Fruit fly (Drosophila melanogaster): Measurements from ENCODE around the gene CG42752.
A peak's percentile ranks its signal among the peaks of the same experiment; 100 is the strongest.

Gene CG42752

DNA sequence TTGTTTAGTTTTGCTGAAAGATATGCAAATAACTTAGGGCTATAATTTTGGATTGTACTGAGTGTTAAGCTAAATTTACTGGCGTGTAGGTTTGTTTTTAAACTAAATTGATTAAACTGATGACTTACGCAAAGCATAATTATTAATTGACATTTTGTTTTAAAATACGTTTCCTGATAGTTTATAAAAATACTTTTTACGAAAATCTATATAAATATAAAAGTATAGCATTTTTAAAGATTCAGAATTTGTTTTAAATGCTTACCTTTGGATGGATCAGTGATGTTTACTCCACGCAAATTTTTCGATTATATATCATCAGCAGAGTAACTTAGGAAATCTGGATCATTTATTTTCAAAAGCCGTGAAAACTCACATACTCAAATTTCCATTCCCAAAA lies at the start of gene CG42752, which contains the start of gene CG15167:
TSS of gene CG42752 (minus strand) at position 101 of the 400 bp plus-strand sequence.
TSS of gene CG15167 (plus strand) at position 349 of the 400 bp plus-strand sequence.
- TF ChIP-seq Mnt (GFP tag; optimal IDR thresholded peaks at IDR 0.05) (no peak), CG12768 (GFP tag; optimal IDR thresholded peaks at IDR 0.05) (no peak), cic (GFP tag; optimal IDR thresholded peaks at IDR 0.05) (no peak), CG1620 (GFP tag; optimal IDR thresholded peaks at IDR 0.05) (no peak), pad (GFP tag; optimal IDR thresholded peaks at IDR 0.05) (no peak), CG7101 (tag; optimal IDR thresholded peaks at IDR 0.05) (no peak), Hr96 (GFP tag; optimal IDR thresholded peaks at IDR 0.05) (no peak), cnc (optimal IDR thresholded peaks at IDR 0.05) (no peak), CG11617 (GFP tag; optimal IDR thresholded peaks at IDR 0.05) (no peak)

DNA sequence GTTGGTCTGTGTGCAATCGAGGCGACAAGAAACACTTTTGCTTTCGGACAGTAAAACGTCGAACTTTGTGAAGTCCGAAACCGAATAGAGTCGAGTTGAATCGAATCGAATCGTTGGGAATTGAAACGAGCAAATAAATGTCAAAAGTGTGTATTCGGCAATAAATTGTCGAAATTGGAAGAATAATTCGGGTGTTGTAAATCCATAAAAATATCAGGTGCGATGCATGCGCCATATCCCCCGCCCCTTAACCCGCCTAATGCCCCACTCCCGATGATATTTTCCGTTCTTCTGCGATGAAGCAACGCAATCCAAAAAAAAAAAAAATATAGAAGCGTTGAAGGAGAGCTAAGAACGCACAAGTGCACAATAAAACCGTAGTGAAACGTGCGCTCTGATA lies 49.0 kb upstream of the CG42752 start:
- no peak for TF ChIP-seq CG5204 (GFP tag; optimal IDR thresholded peaks at IDR 0.05)
- no peak for TF ChIP-seq CG14711 (tag; optimal IDR thresholded peaks at IDR 0.05)
- no peak for TF ChIP-seq pad (GFP tag; optimal IDR thresholded peaks at IDR 0.05)
- no peak for TF ChIP-seq Crg-1 (GFP tag; optimal IDR thresholded peaks at IDR 0.05)
- no peak for TF ChIP-seq Hr96 (GFP tag; optimal IDR thresholded peaks at IDR 0.05)
- no peak for TF ChIP-seq CG12768 (GFP tag; optimal IDR thresholded peaks at IDR 0.05)
- no peak for TF ChIP-seq toe (GFP tag; optimal IDR thresholded peaks at IDR 0.05)
- TF ChIP-seq CG33017 (tag; optimal IDR thresholded peaks at IDR 0.05): no peak
- no peak for TF ChIP-seq CG7101 (tag; optimal IDR thresholded peaks at IDR 0.05)
- TF ChIP-seq Mnt (GFP tag; optimal IDR thresholded peaks at IDR 0.05): no peak
- TF ChIP-seq Clk (GFP tag; optimal IDR thresholded peaks at IDR 0.05): no peak
- TF ChIP-seq CG11617 (GFP tag; optimal IDR thresholded peaks at IDR 0.05): no peak
- TF ChIP-seq ovo (GFP tag; optimal IDR thresholded peaks at IDR 0.05): no peak
- TF ChIP-seq CG7045 (GFP tag; optimal IDR thresholded peaks at IDR 0.05): no peak
- TF ChIP-seq kay (GFP tag; ENCODE audit: borderline replicate concordance): no peak
- no peak for TF ChIP-seq CG1620 (GFP tag; optimal IDR thresholded peaks at IDR 0.05)
- TF ChIP-seq cic (GFP tag; optimal IDR thresholded peaks at IDR 0.05): no peak

- TF ChIP-seq ovo (GFP tag; optimal IDR thresholded peaks at IDR 0.05) (no peak), cic (GFP tag; optimal IDR thresholded peaks at IDR 0.05) (peak; percentile 22), Hr96 (GFP tag; optimal IDR thresholded peaks at IDR 0.05) (no peak)
These were observed 47.6 kb upstream of the CG42752 start for dm6 chr2L:18787415-18787989.

dm6 chr2L:18785026-18785600 lies 45.2 kb upstream of the CG42752 start:
- TF ChIP-seq Clk (GFP tag; optimal IDR thresholded peaks at IDR 0.05) (no peak), CG7045 (GFP tag; optimal IDR thresholded peaks at IDR 0.05) (no peak), cnc (optimal IDR thresholded peaks at IDR 0.05) (no peak), CG33017 (tag; optimal IDR thresholded peaks at IDR 0.05) (no peak), Mnt (GFP tag; optimal IDR thresholded peaks at IDR 0.05) (no peak), CG11617 (GFP tag; optimal IDR thresholded peaks at IDR 0.05) (no peak), Crg-1 (GFP tag; optimal IDR thresholded peaks at IDR 0.05) (no peak), tj (GFP tag; optimal IDR thresholded peaks at IDR 0.05) (no peak), bab1 (GFP tag; optimal IDR thresholded peaks at IDR 0.05) (no peak), kay (GFP tag; ENCODE audit: borderline replicate concordance) (no peak), pad (GFP tag; optimal IDR thresholded peaks at IDR 0.05) (no peak), CG1620 (GFP tag; optimal IDR thresholded peaks at IDR 0.05) (no peak), toe (GFP tag; optimal IDR thresholded peaks at IDR 0.05) (no peak)

DNA sequence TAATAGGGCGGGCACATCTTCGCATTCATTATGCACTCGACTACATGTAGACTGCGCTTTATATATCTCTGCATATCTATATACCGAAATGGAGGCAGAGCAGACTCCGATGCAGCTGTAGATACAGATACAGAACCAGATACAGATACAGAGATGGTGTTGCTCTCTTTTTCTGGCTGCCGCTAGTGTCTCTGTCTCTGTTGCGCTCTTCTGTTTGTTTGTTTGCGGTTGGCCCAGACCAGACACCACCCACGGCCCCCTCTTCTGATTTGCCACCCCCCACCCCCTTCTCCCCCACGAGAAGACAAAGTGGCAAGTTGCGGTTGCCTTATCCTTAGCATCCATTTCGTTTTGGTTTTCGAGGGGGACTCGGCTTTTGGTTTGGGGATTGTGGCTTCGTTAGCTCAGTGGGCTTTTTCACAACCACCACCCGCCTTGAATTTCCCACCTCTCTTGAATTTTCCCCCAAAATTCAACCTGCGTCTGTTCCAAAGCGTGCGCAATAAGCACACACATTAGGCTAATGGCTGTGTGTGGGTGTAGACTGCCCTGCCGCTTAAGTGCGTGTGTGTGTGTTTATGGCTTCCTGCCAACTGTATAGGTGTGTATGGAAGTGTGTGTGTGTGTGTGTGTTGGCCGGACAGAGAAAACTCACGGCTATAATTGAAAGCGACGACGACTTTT lies 43.6 kb upstream of the CG42752 start:
- no peak for TF ChIP-seq CG1620 (GFP tag; optimal IDR thresholded peaks at IDR 0.05)

DNA sequence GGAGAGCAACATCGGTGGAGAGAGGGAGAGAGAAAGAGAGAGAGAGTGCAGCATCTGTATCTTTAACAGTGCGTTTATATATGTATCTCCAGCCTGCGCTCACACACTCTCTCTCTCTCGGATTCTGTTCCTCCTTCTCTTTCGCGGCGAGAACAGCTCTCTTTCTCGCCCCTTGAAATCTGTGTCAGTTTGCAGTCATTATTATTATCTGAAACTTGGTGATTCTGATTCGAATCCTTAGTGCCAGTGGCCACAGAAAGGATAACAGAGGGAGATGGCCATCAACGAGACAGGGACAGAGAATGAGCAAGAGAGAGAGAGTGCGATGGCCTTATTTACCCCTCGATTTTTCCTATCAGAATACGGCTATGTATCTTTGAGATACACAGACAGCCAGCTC lies 43.0 kb upstream of the CG42752 start:
- TF ChIP-seq cic (GFP tag; optimal IDR thresholded peaks at IDR 0.05): no peak
- TF ChIP-seq pad (GFP tag; optimal IDR thresholded peaks at IDR 0.05): peak; percentile 15

dm6 chr2L:18782212-18782825 lies 42.4 kb upstream of the CG42752 start:
- TF ChIP-seq toe (GFP tag; optimal IDR thresholded peaks at IDR 0.05) (no peak), pad (GFP tag; optimal IDR thresholded peaks at IDR 0.05) (no peak), Hr96 (GFP tag; optimal IDR thresholded peaks at IDR 0.05) (no peak), CG1620 (GFP tag; optimal IDR thresholded peaks at IDR 0.05) (no peak), kay (GFP tag; ENCODE audit: borderline replicate concordance) (no peak), CG5204 (GFP tag; optimal IDR thresholded peaks at IDR 0.05) (no peak), Clk (GFP tag; optimal IDR thresholded peaks at IDR 0.05) (no peak), ovo (GFP tag; optimal IDR thresholded peaks at IDR 0.05) (no peak), tj (GFP tag; optimal IDR thresholded peaks at IDR 0.05) (no peak), CG7045 (GFP tag; optimal IDR thresholded peaks at IDR 0.05) (no peak), Crg-1 (GFP tag; optimal IDR thresholded peaks at IDR 0.05) (no peak)
